Worm (Caenorhabditis elegans) whole organism, young adult: Measurements from ENCODE around the gene srd-43.
A peak's percentile ranks its signal among the peaks of the same experiment; 100 is the strongest.

ENCODE experiments used
- B0035.1 ChIP-seq: sonication (generic microtip); optimal IDR thresholded peaks from 2 replicates; lab custom pipeline; 2016; ENCODE audit warnings: missing genetic modification characterization, mild to moderate bottlenecking, missing compliant biosample characterization, missing genotype, missing genetic modification reagents
- B0261.1 ChIP-seq: sonication (generic microtip); optimal IDR thresholded peaks from 2 replicates; lab custom pipeline; 2016; ENCODE audit warnings: mild to moderate bottlenecking, missing genetic modification characterization, moderate library complexity, missing compliant biosample characterization
- B0336.3 ChIP-seq: fragments of 200-800 bp; sonication (Bioruptor generic); IDR thresholded peaks from 2 replicates; pipeline ENCODE4 v1.3.6; 2022; ENCODE audit warnings: missing genetic modification characterization, missing compliant biosample characterization
- D2030.7 ChIP-seq: fragments of 200-800 bp; sonication (Bioruptor generic); IDR thresholded peaks from 2 replicates; pipeline ENCODE4 v1.3.6; 2022; ENCODE audit warnings: missing genetic modification reagents, missing genetic modification characterization, missing compliant biosample characterization
- K12H6.12 ChIP-seq: fragments of 200-800 bp; sonication (Bioruptor generic); optimal IDR thresholded peaks from 2 replicates; lab custom pipeline; 2018; ENCODE audit warnings: mild to moderate bottlenecking, missing genetic modification characterization, missing compliant biosample characterization
- Y79H2A.3 ChIP-seq: fragments of 200-800 bp; sonication (Bioruptor generic); conservative IDR thresholded peaks from 2 replicates; pipeline ENCODE4 v1.3.6; 2022; ENCODE audit warnings: missing genetic modification reagents, missing genetic modification characterization, missing compliant biosample characterization
- ZK185.1 ChIP-seq: sonication (generic microtip); optimal IDR thresholded peaks from 2 replicates; lab custom pipeline; 2016; ENCODE audit warnings: mild to moderate bottlenecking, missing genetic modification characterization, missing compliant biosample characterization; ENCODE audit not compliant: poor library complexity, severe bottlenecking
- ama-1 ChIP-seq, 3 experiments: fragments of 150-350 bp in 1 of 3; sonication (generic microtip) in 2 of 3; optimal IDR thresholded peaks; 2 replicates each; lab custom pipeline; 2014 to 2018; ENCODE audit warnings: missing biosample characterization in 2 of 3, missing genetic modification characterization in 2 of 3, missing genetic modification reagents in 2 of 3
- aptf-2 ChIP-seq: fragments of 200-800 bp; sonication (Bioruptor generic); conservative IDR thresholded peaks from 2 replicates; pipeline ENCODE4 v1.3.6; 2022; ENCODE audit warnings: missing genetic modification reagents, missing genetic modification characterization, missing compliant biosample characterization
- ceh-58 ChIP-seq: fragments of 200-800 bp; sonication (Bioruptor generic); IDR thresholded peaks from 2 replicates; pipeline ENCODE4 v1.3.6; 2022; ENCODE audit warnings: missing genetic modification characterization, missing compliant biosample characterization
- die-1 ChIP-seq: sonication (generic microtip); optimal IDR thresholded peaks from 2 replicates; lab custom pipeline; 2016; ENCODE audit warnings: missing genotype, mild to moderate bottlenecking, missing genetic modification characterization, missing compliant biosample characterization
- dox-1 ChIP-seq: fragments of 200-800 bp; sonication (Bioruptor generic); IDR thresholded peaks from 2 replicates; pipeline ENCODE4 v1.3.6; 2022; ENCODE audit warnings: missing genetic modification reagents, missing genetic modification characterization, missing compliant biosample characterization
- efl-1 ChIP-seq: fragments of 150-350 bp; optimal IDR thresholded peaks from 2 replicates; lab custom pipeline; 2014; ENCODE audit warnings: missing biosample characterization, missing genetic modification reagents, missing genetic modification characterization
- egl-18 ChIP-seq: fragments of 200-800 bp; sonication (Bioruptor generic); IDR thresholded peaks from 2 replicates; pipeline ENCODE4 v1.3.6; 2022; ENCODE audit warnings: missing genetic modification reagents, missing genetic modification characterization, missing compliant biosample characterization
- ets-4 ChIP-seq: fragments of 200-800 bp; sonication (Bioruptor generic); optimal IDR thresholded peaks from 2 replicates; lab custom pipeline; 2018; ENCODE audit warnings: mild to moderate bottlenecking, missing genetic modification characterization, missing compliant biosample characterization
- him-1 ChIP-seq: sonication (generic microtip); optimal IDR thresholded peaks from 2 replicates; lab custom pipeline; 2016; ENCODE audit warnings: missing genotype, missing genetic modification reagents, missing genetic modification characterization, missing compliant biosample characterization
- hmg-1.2 ChIP-seq: fragments of 200-800 bp; sonication (Bioruptor generic); IDR thresholded peaks from 2 replicates; pipeline ENCODE4 v1.3.6; 2022; ENCODE audit warnings: missing genetic modification reagents, missing genetic modification characterization, missing compliant biosample characterization
- lag-1 ChIP-seq: fragments of 200-800 bp; sonication (Bioruptor generic); IDR thresholded peaks from 2 replicates; pipeline ENCODE4 v1.3.6; 2022; ENCODE audit warnings: missing genetic modification reagents, missing genetic modification characterization, missing compliant biosample characterization
- let-607 ChIP-seq, 2 experiments: fragments of 200-800 bp in 1 of 2; sonication (Bioruptor generic) in 1 of 2; sonication (generic microtip) in 1 of 2; optimal IDR thresholded peaks; 2 replicates each; lab custom pipeline; 2016 to 2018; ENCODE audit warnings: mild to moderate bottlenecking in 2 of 2, missing compliant biosample characterization in 2 of 2, missing genetic modification characterization in 2 of 2, moderate library complexity in 2 of 2, missing genotype in 1 of 2
- madf-10 ChIP-seq: sonication (generic microtip); optimal IDR thresholded peaks from 2 replicates; lab custom pipeline; 2016; ENCODE audit warnings: mild to moderate bottlenecking, missing genetic modification characterization, missing compliant biosample characterization
- nhr-27 ChIP-seq: fragments of 200-800 bp; sonication (Bioruptor generic); optimal IDR thresholded peaks from 2 replicates; lab custom pipeline; 2018; ENCODE audit warnings: mild to moderate bottlenecking, missing genetic modification characterization, moderate library complexity, missing compliant biosample characterization
- nhr-80 ChIP-seq: sonication (generic microtip); optimal IDR thresholded peaks from 2 replicates; lab custom pipeline; 2016; ENCODE audit warnings: missing genetic modification characterization, missing compliant biosample characterization
- nhr-90 ChIP-seq: sonication (generic microtip); optimal IDR thresholded peaks from 2 replicates; lab custom pipeline; 2016; ENCODE audit warnings: missing genotype, mild to moderate bottlenecking, missing genetic modification characterization, missing compliant biosample characterization
- pbrm-1 ChIP-seq: fragments of 200-800 bp; sonication (Bioruptor generic); IDR thresholded peaks from 2 replicates; pipeline ENCODE4 v1.3.6; 2022; ENCODE audit warnings: missing genetic modification reagents, missing genetic modification characterization, missing compliant biosample characterization
- rec-8 ChIP-seq, 2 experiments: sonication (generic microtip); optimal IDR thresholded peaks; 2 replicates each; lab custom pipeline; 2016; ENCODE audit warnings: mild to moderate bottlenecking in 2 of 2, missing genetic modification characterization in 2 of 2, missing genetic modification reagents in 2 of 2, missing genotype in 2 of 2, missing biosample characterization in 1 of 2, missing compliant biosample characterization in 1 of 2, moderate library complexity in 1 of 2
- rpc-1 ChIP-seq, 2 experiments: fragments of 150-350 bp in 1 of 2; sonication (generic microtip) in 1 of 2; optimal IDR thresholded peaks; 2 replicates each; lab custom pipeline; 2014 to 2018; ENCODE audit warnings: missing biosample characterization in 1 of 2, missing genetic modification characterization in 1 of 2, missing genetic modification reagents in 1 of 2, missing genotype in 1 of 2
- snpc-1.1 ChIP-seq: sonication (generic microtip); optimal IDR thresholded peaks from 2 replicates; lab custom pipeline; 2017; ENCODE audit warnings: missing genetic modification characterization, mild to moderate bottlenecking, missing compliant biosample characterization, antibody characterized with exemption, moderate library complexity, missing genotype, missing genetic modification reagents; ENCODE audit not compliant: insufficient read depth
- snpc-1.3 ChIP-seq: sonication (generic microtip); optimal IDR thresholded peaks from 2 replicates; lab custom pipeline; 2017; ENCODE audit warnings: missing genetic modification characterization, mild to moderate bottlenecking, missing compliant biosample characterization, antibody characterized with exemption, moderate library complexity, missing genotype, missing genetic modification reagents; ENCODE audit not compliant: insufficient read depth
- snpc-3.4 ChIP-seq: sonication (generic microtip); optimal IDR thresholded peaks from 2 replicates; lab custom pipeline; 2017; ENCODE audit warnings: missing genetic modification characterization, mild to moderate bottlenecking, missing compliant biosample characterization, antibody characterized with exemption, moderate library complexity, missing genotype, missing genetic modification reagents
- snpc-4 ChIP-seq, 5 experiments: fragments of 150-350 bp in 1 of 5; sonication (generic microtip) in 4 of 5; optimal IDR thresholded peaks; 2 replicates each; lab custom pipeline; 2014 to 2018; ENCODE audit warnings: missing genetic modification characterization in 5 of 5, missing biosample characterization in 3 of 5, antibody characterized with exemption in 2 of 5, mild to moderate bottlenecking in 2 of 5, missing compliant biosample characterization in 2 of 5, missing genotype in 2 of 5, moderate library complexity in 2 of 5, missing genetic modification reagents in 1 of 5
- sptf-2 ChIP-seq: fragments of 200-800 bp; sonication (Bioruptor generic); optimal IDR thresholded peaks from 2 replicates; lab custom pipeline; 2018; ENCODE audit warnings: mild to moderate bottlenecking, missing genetic modification characterization, missing compliant biosample characterization
- tbp1 ChIP-seq: fragments of 200-800 bp; sonication (Bioruptor generic); optimal IDR thresholded peaks from 2 replicates; lab custom pipeline; 2018; ENCODE audit warnings: mild to moderate bottlenecking, missing genetic modification characterization, missing compliant biosample characterization
- unc-62 ChIP-seq: fragments of 150-350 bp; optimal IDR thresholded peaks from 2 replicates; lab custom pipeline; 2014; ENCODE audit warnings: missing biosample characterization, missing genetic modification reagents, missing genetic modification characterization
- xnd-1 ChIP-seq: sonication (generic microtip); optimal IDR thresholded peaks from 2 replicates; lab custom pipeline; 2016; ENCODE audit warnings: missing genotype, missing genetic modification reagents, missing genetic modification characterization, missing compliant biosample characterization
- ztf-18 ChIP-seq: sonication (generic microtip); optimal IDR thresholded peaks from 2 replicates; lab custom pipeline; 2016; ENCODE audit warnings: missing genotype, mild to moderate bottlenecking, missing genetic modification characterization, missing compliant biosample characterization
- ztf-22 ChIP-seq: fragments of 200-800 bp; sonication (Bioruptor generic); optimal IDR thresholded peaks from 2 replicates; lab custom pipeline; 2018; ENCODE audit warnings: mild to moderate bottlenecking, missing genetic modification characterization, moderate library complexity, missing compliant biosample characterization

Gene srd-43

DNA sequence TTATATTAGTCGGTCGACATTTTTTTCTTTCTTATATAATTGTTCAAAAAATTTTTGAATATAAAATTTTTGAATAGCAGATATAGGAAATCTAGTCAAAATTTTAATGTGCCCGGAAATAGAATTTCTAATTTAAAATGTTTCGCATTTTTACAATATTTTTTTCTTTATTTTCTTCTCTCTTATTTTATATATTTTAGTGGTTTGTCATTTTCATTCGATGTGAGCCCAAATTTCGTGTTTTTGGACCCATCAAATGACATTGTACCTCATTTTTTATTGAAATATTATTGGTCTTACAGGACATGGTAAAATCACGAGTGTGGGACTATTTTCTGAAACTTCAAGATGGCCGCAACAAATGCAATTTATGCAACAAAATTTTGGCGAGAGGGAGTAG is 43.4 kb downstream of the srd-43 start, which contains the start of gene K09A11.1:
TSS of gene K09A11.1 (plus strand) at position 301 of the 400 bp plus-strand sequence.
- TF ChIP-seq sptf-2 (GFP tag; lab: Kevin White, UChicago) (no peak), him-1 (no peak), B0336.3 (no peak), nhr-27 (no peak), egl-18 (GFP tag; lab: Robert Waterston, UW) (no peak), lag-1 (GFP tag; lab: Robert Waterston, UW) (no peak), xnd-1 (tag; lab: Kevin White, UChicago) (no peak), K12H6.12 (tag; lab: Kevin White, UChicago) (no peak), ceh-58 (no peak), ama-1 (optimal IDR thresholded peaks at IDR 0.05; lab: Kevin White, UChicago) (no peak), ama-1 (GFP tag; optimal IDR thresholded peaks at IDR 0.05; lab: Kevin White, UChicago) (no peak)

DNA sequence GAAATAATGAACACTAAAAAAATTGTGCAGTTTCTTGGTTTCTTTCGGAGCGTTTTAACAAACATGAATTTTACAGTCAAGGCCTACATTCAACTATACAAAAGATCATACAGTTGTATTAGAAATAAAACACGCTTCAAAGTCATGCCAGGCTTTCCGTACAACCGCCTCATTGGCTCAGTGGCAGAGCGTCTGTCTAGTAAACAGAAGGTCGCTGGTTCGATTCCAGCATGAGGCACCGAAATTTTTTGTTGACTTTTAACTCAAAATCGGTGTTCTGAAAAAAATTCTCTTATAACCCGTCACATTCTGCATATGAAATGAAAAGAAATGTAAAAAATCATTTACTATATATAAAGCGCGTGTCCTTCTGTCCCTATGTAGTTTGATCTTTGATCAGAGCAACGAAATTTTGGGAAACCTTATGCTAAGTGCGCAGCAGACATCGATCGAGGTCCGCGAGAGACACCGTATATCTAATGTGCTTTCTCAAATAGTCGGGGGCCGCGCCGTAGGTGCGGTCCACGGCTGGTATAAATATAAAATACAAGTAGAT is 44.5 kb downstream of the srd-43 start:
- peak; percentile 66 for TF ChIP-seq B0261.1 (tag; lab: Kevin White, UChicago)
- TF ChIP-seq snpc-1.1 (tag; lab: Kevin White, UChicago): peak; percentile 24
- TF ChIP-seq madf-10 (tag; lab: Kevin White, UChicago): peak; percentile 31
- 0 out of 2 replicates have a peak, but pooled peaks have one; percentile 17 for TF ChIP-seq dox-1 (GFP tag; lab: Robert Waterston, UW)
- peak; percentile 69 for TF ChIP-seq rpc-1 (optimal IDR thresholded peaks at IDR 0.05; lab: Kevin White, UChicago)
- TF ChIP-seq rpc-1 (tag; optimal IDR thresholded peaks at IDR 0.05; lab: Kevin White, UChicago): peak; percentile 84
- TF ChIP-seq snpc-4 (GFP tag; optimal IDR thresholded peaks at IDR 0.05; lab: Kevin White, UChicago): peak; percentile 68
- TF ChIP-seq snpc-4 (tag; optimal IDR thresholded peaks at IDR 0.05; lab: Kevin White, UChicago): peak in 3 of 4 experiments; percentile 63 to 91 (median 86)
- TF ChIP-seq rec-8 (tag; optimal IDR thresholded peaks at IDR 0.05; lab: Kevin White, UChicago): peak in 1 of 2 experiments; percentile 38
- TF ChIP-seq tbp1: peak; percentile 86
- 0 out of 2 replicates have a peak, but pooled peaks have one; percentile 16 for TF ChIP-seq egl-18 (GFP tag; lab: Robert Waterston, UW)
- TF ChIP-seq snpc-3.4 (tag; lab: Kevin White, UChicago): peak; percentile 37
- TF ChIP-seq D2030.7 (GFP tag; lab: Robert Waterston, UW): 0 out of 2 replicates have a peak, but pooled peaks have one; percentile 16
- peak; percentile 58; the same call in 1 of the 2 replicates for TF ChIP-seq pbrm-1 (GFP tag; lab: Robert Waterston, UW)
- peak; percentile 10 for TF ChIP-seq ZK185.1
- TF ChIP-seq nhr-80 (tag; lab: Kevin White, UChicago): peak; percentile 8
- peak; percentile 10 for TF ChIP-seq ztf-18 (tag; lab: Kevin White, UChicago)
- peak; percentile 5 for TF ChIP-seq B0035.1
- TF ChIP-seq hmg-1.2: peak; percentile 38
- TF ChIP-seq die-1: peak; percentile 74
- TF ChIP-seq nhr-90: peak; percentile 36
- TF ChIP-seq snpc-1.3: peak; percentile 27

DNA sequence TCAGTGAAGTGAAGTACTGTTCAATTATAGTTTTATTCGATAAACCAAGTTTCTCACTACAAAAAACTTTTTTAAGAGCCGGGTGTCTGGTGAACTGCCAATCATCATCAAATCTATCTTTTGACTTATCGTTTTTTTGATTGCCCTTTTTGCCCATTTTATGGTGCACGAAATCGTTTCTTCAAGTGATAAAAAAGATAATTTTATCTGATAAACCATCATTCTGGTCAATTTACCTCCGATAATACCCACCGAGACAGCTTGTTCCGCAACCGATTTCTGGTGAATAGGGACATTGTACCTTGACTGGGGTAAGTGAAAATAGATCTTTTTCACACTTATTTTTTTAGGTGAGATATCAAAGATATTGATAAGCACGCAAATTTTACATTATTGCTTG is 48.1 kb downstream of the srd-43 start, which contains the start of gene K08H2.10:
TSS of gene K08H2.10 (plus strand) at position 230 of the 400 bp plus-strand sequence.
- TF ChIP-seq unc-62: peak; percentile 21
- TF ChIP-seq ets-4: peak; percentile 68
- TF ChIP-seq nhr-80 (tag; lab: Kevin White, UChicago): peak; percentile 93
- peak; percentile 2 for TF ChIP-seq ztf-22 (GFP tag; lab: Kevin White, UChicago)
- peak; percentile 33 for TF ChIP-seq tbp1
- TF ChIP-seq Y79H2A.3 (GFP tag; lab: Robert Waterston, UW): no peak
- TF ChIP-seq aptf-2: no peak
- TF ChIP-seq let-607 (tag; optimal IDR thresholded peaks at IDR 0.05; lab: Kevin White, UChicago): peak in 1 of 2 experiments; percentile 30
- TF ChIP-seq efl-1 (GFP tag; lab: Kevin White, UChicago): no peak
- TF ChIP-seq, all 124 proteins: peak for 6
